Worm (Caenorhabditis elegans) whole organism, late embryonic: ENCODE results near the gene F48E8.3.
A peak's percentile ranks its signal among the peaks of the same experiment; 100 is the strongest.

ENCODE experiments used
- C38D4.7 ChIP-seq: fragments of 200-800 bp; sonication (Bioruptor generic); optimal IDR thresholded peaks from 2 replicates; lab custom pipeline; 2018; ENCODE audit warnings: mild to moderate bottlenecking, missing genetic modification characterization, moderate library complexity, missing compliant biosample characterization
- K09A11.1 ChIP-seq: sonication (generic microtip); optimal IDR thresholded peaks from 2 replicates; lab custom pipeline; 2017; ENCODE audit warnings: antibody characterized with exemption, mild to moderate bottlenecking, missing genetic modification characterization, missing compliant biosample characterization; ENCODE audit not compliant: insufficient read depth
- Y22D7AL.16 ChIP-seq: sonication (generic microtip); optimal IDR thresholded peaks from 2 replicates; lab custom pipeline; 2016; ENCODE audit warnings: missing genetic modification characterization, missing compliant biosample characterization
- ahr-1 ChIP-seq: sonication (generic microtip); optimal IDR thresholded peaks from 2 replicates; lab custom pipeline; 2016; ENCODE audit warnings: missing genetic modification characterization, missing compliant biosample characterization
- ama-1 ChIP-seq: fragments of 150-350 bp; optimal IDR thresholded peaks from 2 replicates; lab custom pipeline; 2014
- ceh-18 ChIP-seq: sonication (generic microtip); optimal IDR thresholded peaks from 2 replicates; lab custom pipeline; 2016; ENCODE audit warnings: missing genetic modification characterization, missing compliant biosample characterization
- ceh-2 ChIP-seq: sonication (generic microtip); optimal IDR thresholded peaks from 2 replicates; lab custom pipeline; 2016; ENCODE audit warnings: missing genotype, missing genetic modification characterization, missing compliant biosample characterization
- ceh-24 ChIP-seq: sonication (generic microtip); optimal IDR thresholded peaks from 2 replicates; lab custom pipeline; 2016; ENCODE audit warnings: mild to moderate bottlenecking, missing genetic modification characterization, missing compliant biosample characterization
- ceh-31 ChIP-seq: sonication (generic microtip); optimal IDR thresholded peaks from 2 replicates; lab custom pipeline; 2016; ENCODE audit warnings: missing genetic modification characterization, missing compliant biosample characterization
- ceh-48 ChIP-seq: sonication (generic microtip); optimal IDR thresholded peaks from 2 replicates; lab custom pipeline; 2016; ENCODE audit warnings: missing genetic modification characterization, inconsistent platforms, missing compliant biosample characterization
- ceh-9 ChIP-seq: sonication (generic microtip); optimal IDR thresholded peaks from 2 replicates; lab custom pipeline; 2016; ENCODE audit warnings: mild to moderate bottlenecking, missing genetic modification characterization, inconsistent platforms, missing compliant biosample characterization
- dmd-4 ChIP-seq: sonication (generic microtip); optimal IDR thresholded peaks from 2 replicates; lab custom pipeline; 2016; ENCODE audit warnings: borderline replicate concordance, missing genetic modification characterization, missing compliant biosample characterization
- dve-1 ChIP-seq: sonication (generic microtip); optimal IDR thresholded peaks from 2 replicates; lab custom pipeline; 2017; ENCODE audit warnings: antibody characterized with exemption, mild to moderate bottlenecking, missing genetic modification characterization, missing compliant biosample characterization
- elt-2 ChIP-seq: sonication (generic microtip); optimal IDR thresholded peaks from 2 replicates; lab custom pipeline; 2016; ENCODE audit warnings: missing genetic modification reagents, missing genetic modification characterization, missing compliant biosample characterization
- elt-4 ChIP-seq: sonication (generic microtip); optimal IDR thresholded peaks from 2 replicates; lab custom pipeline; 2016; ENCODE audit warnings: missing genetic modification characterization, missing compliant biosample characterization
- fax-1 ChIP-seq: sonication (generic microtip); optimal IDR thresholded peaks from 2 replicates; lab custom pipeline; 2016; ENCODE audit warnings: missing genotype, missing genetic modification characterization, missing compliant biosample characterization
- fkh-10 ChIP-seq: fragments of 150-350 bp; optimal IDR thresholded peaks from 2 replicates; lab custom pipeline; 2014; ENCODE audit warnings: missing biosample characterization, missing genetic modification reagents, missing genetic modification characterization
- hlh-15 ChIP-seq: sonication (generic microtip); optimal IDR thresholded peaks from 2 replicates; lab custom pipeline; 2016; ENCODE audit warnings: missing genetic modification characterization, missing compliant biosample characterization
- hlh-30 ChIP-seq: sonication (generic microtip); optimal IDR thresholded peaks from 2 replicates; lab custom pipeline; 2017; ENCODE audit warnings: antibody characterized with exemption, missing genetic modification characterization, missing compliant biosample characterization; ENCODE audit not compliant: insufficient read depth
- hlh-6 ChIP-seq: sonication (generic microtip); optimal IDR thresholded peaks from 2 replicates; lab custom pipeline; 2016; ENCODE audit warnings: missing genotype, missing genetic modification characterization, missing compliant biosample characterization
- hlh-8 ChIP-seq: sonication (generic microtip); optimal IDR thresholded peaks from 2 replicates; lab custom pipeline; 2016; ENCODE audit warnings: missing genotype, missing genetic modification characterization, missing compliant biosample characterization
- lin-11 ChIP-seq: fragments of 200-800 bp; sonication (Bioruptor generic); optimal IDR thresholded peaks from 2 replicates; lab custom pipeline; 2018; ENCODE audit warnings: mild to moderate bottlenecking, missing genetic modification characterization, missing compliant biosample characterization
- madf-2 ChIP-seq: sonication (generic microtip); optimal IDR thresholded peaks from 2 replicates; lab custom pipeline; 2017; ENCODE audit warnings: missing genetic modification characterization, missing compliant biosample characterization
- mec-3 ChIP-seq: sonication (generic microtip); optimal IDR thresholded peaks from 2 replicates; lab custom pipeline; 2016; ENCODE audit warnings: borderline replicate concordance, missing genetic modification characterization, missing compliant biosample characterization
- nfya-1 ChIP-seq: sonication (generic microtip); optimal IDR thresholded peaks from 2 replicates; lab custom pipeline; 2017; ENCODE audit warnings: missing genetic modification characterization, mild to moderate bottlenecking, missing compliant biosample characterization, antibody characterized with exemption, moderate library complexity
- nhr-232 ChIP-seq: sonication (generic microtip); optimal IDR thresholded peaks from 2 replicates; lab custom pipeline; 2016; ENCODE audit warnings: missing genetic modification characterization, missing compliant biosample characterization
- odd-2 ChIP-seq: sonication (generic microtip); optimal IDR thresholded peaks from 2 replicates; lab custom pipeline; 2017; ENCODE audit warnings: antibody characterized with exemption, mild to moderate bottlenecking, missing genetic modification characterization, missing compliant biosample characterization
- pat-9 ChIP-seq: fragments of 200-800 bp; sonication (Bioruptor generic); optimal IDR thresholded peaks from 2 replicates; lab custom pipeline; 2018; ENCODE audit warnings: mild to moderate bottlenecking, missing genetic modification characterization, moderate library complexity, missing compliant biosample characterization
- pros-1 ChIP-seq: fragments of 150-350 bp; optimal IDR thresholded peaks from 2 replicates; lab custom pipeline; 2014; ENCODE audit warnings: missing biosample characterization, missing genetic modification reagents, missing genetic modification characterization
- sdc-2 ChIP-seq: sonication (generic microtip); optimal IDR thresholded peaks from 2 replicates; lab custom pipeline; 2016; ENCODE audit warnings: missing genotype, missing genetic modification characterization, missing compliant biosample characterization
- sox-2 ChIP-seq: fragments of 200-800 bp; sonication (Bioruptor generic); IDR thresholded peaks from 2 replicates; pipeline ENCODE4 v1.3.6; 2022; ENCODE audit warnings: missing genetic modification reagents, missing genetic modification characterization, missing compliant biosample characterization
- syd-9 ChIP-seq: sonication (generic microtip); optimal IDR thresholded peaks from 2 replicates; lab custom pipeline; 2016; ENCODE audit warnings: mild to moderate bottlenecking, missing genetic modification characterization, moderate library complexity, missing compliant biosample characterization
- tbx-2 ChIP-seq: sonication (generic microtip); optimal IDR thresholded peaks from 2 replicates; lab custom pipeline; 2016; ENCODE audit warnings: missing genetic modification characterization, missing compliant biosample characterization
- ttx-3 ChIP-seq: sonication (generic microtip); optimal IDR thresholded peaks from 2 replicates; lab custom pipeline; 2016; ENCODE audit warnings: missing genetic modification reagents, missing genetic modification characterization, missing compliant biosample characterization
- unc-3 ChIP-seq, 2 experiments: fragments of 200-800 bp in 1 of 2; sonication (Bioruptor generic) in 1 of 2; sonication (generic microtip) in 1 of 2; conservative IDR thresholded peaks in 1 of 2; optimal IDR thresholded peaks in 1 of 2; 2 replicates each; pipeline versions ENCODE4 v1.3.6 to Lab custom; 2016 to 2022; ENCODE audit warnings: missing compliant biosample characterization in 2 of 2, missing genetic modification characterization in 2 of 2, missing genetic modification reagents in 1 of 2
- unc-42 ChIP-seq: sonication (generic microtip); optimal IDR thresholded peaks from 2 replicates; lab custom pipeline; 2016; ENCODE audit warnings: missing genotype, missing genetic modification characterization, missing compliant biosample characterization
- unc-55 ChIP-seq: sonication (generic microtip); optimal IDR thresholded peaks from 2 replicates; lab custom pipeline; 2017; ENCODE audit warnings: missing biosample characterization, missing genetic modification reagents, missing genetic modification characterization
- unc-86 ChIP-seq: sonication (generic microtip); optimal IDR thresholded peaks from 2 replicates; lab custom pipeline; 2016; ENCODE audit warnings: missing genetic modification characterization, missing compliant biosample characterization
- zip-5 ChIP-seq: sonication (generic microtip); optimal IDR thresholded peaks from 2 replicates; lab custom pipeline; 2016; ENCODE audit warnings: missing genetic modification characterization, missing compliant biosample characterization
- ztf-16 ChIP-seq: sonication (generic microtip); optimal IDR thresholded peaks from 2 replicates; lab custom pipeline; 2017; ENCODE audit warnings: missing genetic modification characterization, missing compliant biosample characterization

Gene F48E8.3

ce11 chrIII:5448177-5448576, 13.0 kb upstream of the F48E8.3 start, which contains the start of gene skpt-1:
TSS of gene skpt-1 (minus strand) at chrIII:5448395.
- TF ChIP-seq unc-42: peak; percentile 2
- peak; percentile 4 for TF ChIP-seq elt-2 (tag; lab: Kevin White, UChicago)
- TF ChIP-seq fax-1 (tag; lab: Kevin White, UChicago): no peak
- TF ChIP-seq hlh-6 (tag; lab: Kevin White, UChicago): no peak
- TF ChIP-seq tbx-2: peak; percentile 9
- no peak for TF ChIP-seq pros-1
- TF ChIP-seq nfya-1 (tag; lab: Kevin White, UChicago): peak; percentile 8

ce11 chrIII:5449762-5450308, 11.3 kb upstream of the F48E8.3 start, which contains the start of gene F48E8.8:
TSS of gene F48E8.8 (minus strand) at chrIII:5449812.
- TF ChIP-seq lin-11 (tag; lab: Kevin White, UChicago): no peak
- no peak for TF ChIP-seq ttx-3 (tag; lab: Kevin White, UChicago)
- TF ChIP-seq unc-86 (tag; lab: Kevin White, UChicago): no peak
- no peak for TF ChIP-seq fkh-10 (GFP tag; lab: Kevin White, UChicago)
- TF ChIP-seq unc-42: peak; percentile 39
- no peak for TF ChIP-seq ceh-18 (tag; lab: Kevin White, UChicago)
- TF ChIP-seq ceh-2 (tag; lab: Kevin White, UChicago): peak; percentile 20
- TF ChIP-seq hlh-15 (tag; lab: Kevin White, UChicago): no peak
- no peak for TF ChIP-seq odd-2 (tag; lab: Kevin White, UChicago)
- TF ChIP-seq mec-3: no peak
- no peak for TF ChIP-seq elt-4 (tag; lab: Kevin White, UChicago)
- TF ChIP-seq syd-9 (tag; lab: Kevin White, UChicago): no peak
- TF ChIP-seq nfya-1 (tag; lab: Kevin White, UChicago): peak; percentile 56
- TF ChIP-seq madf-2 (tag; lab: Kevin White, UChicago): no peak
- no peak for TF ChIP-seq ztf-16 (tag; lab: Kevin White, UChicago)
- TF ChIP-seq zip-5 (tag; lab: Kevin White, UChicago): no peak
- no peak for TF ChIP-seq nhr-232 (tag; lab: Kevin White, UChicago)
- no peak for TF ChIP-seq Y22D7AL.16 (tag; lab: Kevin White, UChicago)
- no peak for TF ChIP-seq sox-2 (GFP tag; lab: Robert Waterston, UW)
- TF ChIP-seq ceh-48 (tag; lab: Kevin White, UChicago): peak; percentile 73
- peak; percentile 38 for TF ChIP-seq hlh-30 (tag; lab: Kevin White, UChicago)
- no peak for TF ChIP-seq dmd-4 (tag; lab: Kevin White, UChicago)
- TF ChIP-seq hlh-8: peak; percentile 38
- TF ChIP-seq K09A11.1 (tag; lab: Kevin White, UChicago): no peak
- TF ChIP-seq ceh-24 (tag; lab: Kevin White, UChicago): no peak
- TF ChIP-seq unc-55 (GFP tag; lab: Kevin White, UChicago): peak; percentile 9
- TF ChIP-seq ahr-1 (tag; lab: Kevin White, UChicago): no peak
- TF ChIP-seq ceh-31 (tag; lab: Kevin White, UChicago): peak; percentile 34
- TF ChIP-seq pros-1: no peak
- peak; percentile 75 for TF ChIP-seq tbx-2
- TF ChIP-seq dve-1 (tag; lab: Kevin White, UChicago): no peak
- no peak for TF ChIP-seq ceh-9 (tag; lab: Kevin White, UChicago)
- TF ChIP-seq pat-9 (tag; lab: Kevin White, UChicago): no peak
- TF ChIP-seq sdc-2: no peak
- TF ChIP-seq ama-1: no peak
- no peak for TF ChIP-seq unc-3 (GFP tag; conservative IDR thresholded peaks at IDR 0.05; lab: Robert Waterston, UW)
- TF ChIP-seq unc-3 (tag; optimal IDR thresholded peaks at IDR 0.05; lab: Kevin White, UChicago): no peak
- no peak for TF ChIP-seq C38D4.7
